Worm (Caenorhabditis elegans): ENCODE data around the gene clec-184.
A peak's percentile ranks its signal among the peaks of the same experiment; 100 is the strongest.

Gene clec-184

DNA sequence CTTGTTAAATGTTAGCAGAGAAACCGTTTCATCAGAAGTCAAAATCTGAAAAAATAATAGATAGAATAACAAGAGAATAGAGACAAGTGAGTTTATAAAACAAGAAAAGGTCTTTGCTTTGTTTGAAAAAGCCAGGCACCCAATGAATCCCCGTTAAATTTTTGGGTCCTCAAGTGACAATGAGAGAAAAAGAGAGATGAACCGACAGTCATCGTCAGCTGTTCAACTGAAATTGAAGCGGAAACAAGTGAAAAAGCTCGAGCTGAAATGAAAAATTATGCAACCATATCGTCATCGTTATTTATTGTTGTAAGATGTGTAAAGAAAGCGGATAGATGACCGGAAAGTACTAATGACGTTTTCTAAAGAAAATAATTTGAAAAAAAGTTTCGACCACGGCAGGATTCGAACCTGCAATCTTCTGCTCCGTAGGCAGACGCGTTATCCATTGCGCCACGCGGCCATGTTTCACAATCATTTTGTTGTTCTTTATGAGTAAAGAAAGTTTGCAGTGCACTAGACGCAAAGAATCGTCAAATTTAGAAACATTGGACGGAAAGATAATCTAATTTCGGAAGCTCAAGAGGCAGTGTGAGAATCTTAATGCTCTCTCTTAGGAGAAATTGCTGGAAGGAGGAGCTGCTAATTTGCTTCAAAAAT lies 14.8 kb upstream of the clec-184 start, which contains the start of gene F08G5.3 (continued):
- TF ChIP-seq lsy-2 (tag; optimal IDR thresholded peaks at IDR 0.05) (peak; percentile 30 to 62), nhr-47 (tag; optimal IDR thresholded peaks at IDR 0.05) (peak; percentile 49), lir-3 (tag; optimal IDR thresholded peaks at IDR 0.05; ENCODE audit: poor library complexity) (peak; percentile 27), dpl-1 (GFP tag; optimal IDR thresholded peaks at IDR 0.05) (peak in 2 of 3 experiments; percentile 16 to 27), unc-98 (GFP tag; IDR thresholded peaks at IDR 0.05) (0 out of 2 replicates have a peak, but pooled peaks have one; percentile 7), ceh-82 (tag; optimal IDR thresholded peaks at IDR 0.05) (peak in 1 of 3 experiments; percentile 8), nhr-71 (tag; optimal IDR thresholded peaks at IDR 0.05) (peak; percentile 65), rnt-1 (tag; optimal IDR thresholded peaks at IDR 0.05) (peak; percentile 4), fkh-4 (tag; optimal IDR thresholded peaks at IDR 0.05; ENCODE audit: borderline replicate concordance) (no peak), nhr-19 (GFP tag; conservative IDR thresholded peaks at IDR 0.05) (peak; percentile 22; the same call in 1 of the 2 replicates)

- peak; percentile 74 for TF ChIP-seq fkh-10 (GFP tag; optimal IDR thresholded peaks at IDR 0.05)
- peak; percentile 74 for TF ChIP-seq lin-14 (GFP tag; optimal IDR thresholded peaks at IDR 0.05)
- no peak for TF ChIP-seq tlp-1 (tag; optimal IDR thresholded peaks at IDR 0.05)
Observed at ce11 chrIV:12419291-12419690, 13.1 kb upstream of the clec-184 start.

- TF ChIP-seq efl-1 (optimal IDR thresholded peaks at IDR 0.05) (no peak), efl-1 (GFP tag; optimal IDR thresholded peaks at IDR 0.05 in 1 of 2) (peak in 1 of 2 experiments; percentile 90), lin-14 (GFP tag; optimal IDR thresholded peaks at IDR 0.05) (peak; percentile 38), ztf-11 (tag; optimal IDR thresholded peaks at IDR 0.05) (no peak), elt-2 (tag; optimal IDR thresholded peaks at IDR 0.05) (peak; percentile 85)
Observed at ce11 chrIV:12420455-12420854, 12.0 kb upstream of the clec-184 start, which contains the start of gene ugt-65. TSS of gene ugt-65 (plus strand) at chrIV:12420683.

ce11 chrIV:12425595-12425994 lies 6.8 kb upstream of the clec-184 start:
- no peak for TF ChIP-seq lin-39 (tag; optimal IDR thresholded peaks at IDR 0.05)
- peak; percentile 68 for TF ChIP-seq lin-14 (GFP tag; optimal IDR thresholded peaks at IDR 0.05)
- TF ChIP-seq efl-1 (optimal IDR thresholded peaks at IDR 0.05): no peak
- TF ChIP-seq efl-1 (GFP tag; optimal IDR thresholded peaks at IDR 0.05 in 1 of 2): peak in 1 of 2 experiments; percentile 56

ce11 chrIV:12427687-12428284 lies 4.7 kb upstream of the clec-184 start:
- TF ChIP-seq ceh-8 (GFP tag; optimal IDR thresholded peaks at IDR 0.05) (peak; percentile 48), ces-1 (GFP tag; optimal IDR thresholded peaks at IDR 0.05) (no peak)

DNA sequence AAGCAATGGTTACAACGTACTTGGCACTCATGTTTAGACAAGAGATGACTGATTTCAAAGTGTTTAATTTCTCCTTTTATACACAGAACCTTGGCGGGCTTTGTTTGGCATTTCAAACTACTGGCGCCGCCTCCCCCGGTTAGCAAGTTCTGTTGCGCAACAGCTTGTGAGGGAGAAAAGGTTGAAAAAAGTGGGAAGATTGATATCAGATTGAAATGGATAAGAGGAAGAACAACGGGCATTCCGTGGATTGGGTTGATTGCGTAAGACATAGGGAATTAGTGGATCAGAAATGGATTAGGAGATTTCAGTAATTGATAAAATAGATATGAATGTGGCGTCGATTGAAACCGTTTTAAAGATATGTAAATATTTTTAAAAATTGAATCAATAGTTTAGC lies 4.0 kb upstream of the clec-184 start, which contains the start of gene col-130:
Gene col-130, minus strand, starts transcription at position 50 of the 400 bp plus-strand sequence.
- TF ChIP-seq tlp-1 (tag; optimal IDR thresholded peaks at IDR 0.05) (no peak), ceh-8 (GFP tag; optimal IDR thresholded peaks at IDR 0.05) (no peak), efl-1 (optimal IDR thresholded peaks at IDR 0.05) (no peak), efl-1 (GFP tag; optimal IDR thresholded peaks at IDR 0.05 in 1 of 2) (no peak), zag-1 (tag; optimal IDR thresholded peaks at IDR 0.05) (no peak), elt-3 (tag; optimal IDR thresholded peaks at IDR 0.05) (no peak), snpc-4 (tag; optimal IDR thresholded peaks at IDR 0.05) (no peak), nhr-19 (GFP tag; conservative IDR thresholded peaks at IDR 0.05) (no peak)

ce11 chrIV:12429504-12429903 lies 2.9 kb upstream of the clec-184 start:
- TF ChIP-seq blmp-1 (tag; optimal IDR thresholded peaks at IDR 0.05): peak; percentile 13
- TF ChIP-seq lin-13 (GFP tag; optimal IDR thresholded peaks at IDR 0.05): no peak
